Worm (Caenorhabditis elegans): Measurements from ENCODE around the gene C33D9.8.

- TF ChIP-seq ces-1 (GFP tag; optimal IDR thresholded peaks at IDR 0.05) (no peak), lsy-2 (tag; optimal IDR thresholded peaks at IDR 0.05) (no peak), vab-7 (GFP tag; IDR thresholded peaks at IDR 0.05) (no peak), zip-2 (tag; optimal IDR thresholded peaks at IDR 0.05) (no peak), skn-1 (tag; optimal IDR thresholded peaks at IDR 0.05) (no peak)
Measured at ce11 chrIV:8819471-8819870, 32.9 kb upstream of the C33D9.8 start.
